Fruit fly (Drosophila melanogaster): ENCODE measurements around the gene CG12470.

CG12470 gene

dm6 chrX:307384-307783 lies at the start of gene CG12470:
TSS of gene CG12470 (plus strand) at chrX:307684.
- TF ChIP-seq psq (optimal IDR thresholded peaks at IDR 0.05) = no peak
- TF ChIP-seq insv (optimal IDR thresholded peaks at IDR 0.05) = no peak
- no peak for TF ChIP-seq ttk (optimal IDR thresholded peaks at IDR 0.05)
- TF ChIP-seq Sin3A (optimal IDR thresholded peaks at IDR 0.05) = no peak
- TF ChIP-seq h (optimal IDR thresholded peaks at IDR 0.05) = no peak
- TF ChIP-seq Myc (optimal IDR thresholded peaks at IDR 0.05) = no peak

dm6 chrX:262836-263235 lies 44.6 kb upstream of the CG12470 start:
- no peak for TF ChIP-seq ttk (optimal IDR thresholded peaks at IDR 0.05)
- TF ChIP-seq Sin3A (optimal IDR thresholded peaks at IDR 0.05) = no peak
- no peak for TF ChIP-seq psq (optimal IDR thresholded peaks at IDR 0.05)
- no peak for TF ChIP-seq insv (optimal IDR thresholded peaks at IDR 0.05)
- no peak for TF ChIP-seq Myc (optimal IDR thresholded peaks at IDR 0.05)
- TF ChIP-seq h (optimal IDR thresholded peaks at IDR 0.05) = no peak

- no peak for TF ChIP-seq h (optimal IDR thresholded peaks at IDR 0.05)
- no peak for TF ChIP-seq insv (optimal IDR thresholded peaks at IDR 0.05)
- TF ChIP-seq ttk (optimal IDR thresholded peaks at IDR 0.05) = no peak
- no peak for TF ChIP-seq Sin3A (optimal IDR thresholded peaks at IDR 0.05)
- TF ChIP-seq Myc (optimal IDR thresholded peaks at IDR 0.05) = no peak
- no peak for TF ChIP-seq psq (optimal IDR thresholded peaks at IDR 0.05)
These were observed 43.6 kb upstream of the CG12470 start, which contains the start of gene CG13377 for dm6 chrX:263728-264344. TSS of gene CG13377 (minus strand) at chrX:263999.

dm6 chrX:265692-266091 lies 41.8 kb upstream of the CG12470 start:
- TF ChIP-seq ttk (optimal IDR thresholded peaks at IDR 0.05) (no peak), Myc (optimal IDR thresholded peaks at IDR 0.05) (no peak), psq (optimal IDR thresholded peaks at IDR 0.05) (no peak), Sin3A (optimal IDR thresholded peaks at IDR 0.05) (no peak), h (optimal IDR thresholded peaks at IDR 0.05) (no peak), insv (optimal IDR thresholded peaks at IDR 0.05) (no peak)

dm6 chrX:266978-267439 lies 40.5 kb upstream of the CG12470 start, which contains the start of gene CG13376:
TSS of gene CG13376 (minus strand) at chrX:267028.
- TF ChIP-seq Sin3A (optimal IDR thresholded peaks at IDR 0.05) (no peak), Myc (optimal IDR thresholded peaks at IDR 0.05) (no peak), h (optimal IDR thresholded peaks at IDR 0.05) (no peak)

dm6 chrX:267979-268378 lies 39.5 kb upstream of the CG12470 start:
- TF ChIP-seq psq (optimal IDR thresholded peaks at IDR 0.05) (no peak), insv (optimal IDR thresholded peaks at IDR 0.05) (no peak), Myc (optimal IDR thresholded peaks at IDR 0.05) (no peak), Sin3A (optimal IDR thresholded peaks at IDR 0.05) (no peak), h (optimal IDR thresholded peaks at IDR 0.05) (no peak), ttk (optimal IDR thresholded peaks at IDR 0.05) (no peak)

dm6 chrX:276065-276464 lies 31.4 kb upstream of the CG12470 start:
- TF ChIP-seq Sin3A (optimal IDR thresholded peaks at IDR 0.05) (no peak), h (optimal IDR thresholded peaks at IDR 0.05) (no peak), insv (optimal IDR thresholded peaks at IDR 0.05) (no peak), Myc (optimal IDR thresholded peaks at IDR 0.05) (no peak), ttk (optimal IDR thresholded peaks at IDR 0.05) (no peak), psq (optimal IDR thresholded peaks at IDR 0.05) (no peak)

dm6 chrX:276569-276968 lies 30.9 kb upstream of the CG12470 start:
- TF ChIP-seq psq (optimal IDR thresholded peaks at IDR 0.05) (no peak), ttk (optimal IDR thresholded peaks at IDR 0.05) (no peak), insv (optimal IDR thresholded peaks at IDR 0.05) (no peak), h (optimal IDR thresholded peaks at IDR 0.05) (no peak), Myc (optimal IDR thresholded peaks at IDR 0.05) (no peak), Sin3A (optimal IDR thresholded peaks at IDR 0.05) (no peak)

- no peak for TF ChIP-seq ttk (optimal IDR thresholded peaks at IDR 0.05)
- no peak for TF ChIP-seq Sin3A (optimal IDR thresholded peaks at IDR 0.05)
- no peak for TF ChIP-seq h (optimal IDR thresholded peaks at IDR 0.05)
- no peak for TF ChIP-seq insv (optimal IDR thresholded peaks at IDR 0.05)
- TF ChIP-seq Myc (optimal IDR thresholded peaks at IDR 0.05) = no peak
These were observed 29.6 kb upstream of the CG12470 start for dm6 chrX:277885-278284.

dm6 chrX:278370-279096 lies 29.0 kb upstream of the CG12470 start:
- no peak for TF ChIP-seq Sin3A (optimal IDR thresholded peaks at IDR 0.05)
- no peak for TF ChIP-seq ttk (optimal IDR thresholded peaks at IDR 0.05)
- no peak for TF ChIP-seq Myc (optimal IDR thresholded peaks at IDR 0.05)
- no peak for TF ChIP-seq psq (optimal IDR thresholded peaks at IDR 0.05)
- no peak for TF ChIP-seq h (optimal IDR thresholded peaks at IDR 0.05)

dm6 chrX:279097-279727 lies 28.3 kb upstream of the CG12470 start, which contains the start of the genes CG3777 and ewg:
TSS of gene CG3777 (plus strand) at chrX:279703.
TSS of gene ewg (minus strand) at chrX:279718.
- TF ChIP-seq insv (optimal IDR thresholded peaks at IDR 0.05) (no peak), Myc (optimal IDR thresholded peaks at IDR 0.05) (no peak), Sin3A (optimal IDR thresholded peaks at IDR 0.05) (no peak), h (optimal IDR thresholded peaks at IDR 0.05) (no peak), psq (optimal IDR thresholded peaks at IDR 0.05) (no peak), ttk (optimal IDR thresholded peaks at IDR 0.05) (no peak)

- TF ChIP-seq Sin3A (optimal IDR thresholded peaks at IDR 0.05) (no peak), psq (optimal IDR thresholded peaks at IDR 0.05) (no peak)
These were observed 14.2 kb upstream of the CG12470 start for dm6 chrX:293254-293653.
